Worm (Caenorhabditis elegans) whole organism, L2 larva: ENCODE data around the gene pgp-1.

Experiments
- C34F6.9 ChIP-seq: fragments of 150-350 bp; optimal IDR thresholded peaks from 2 replicates; lab custom pipeline; 2014; ENCODE audit warnings: missing biosample characterization, missing genetic modification characterization
- F13H6.1 ChIP-seq: sonication (generic microtip); optimal IDR thresholded peaks from 2 replicates; lab custom pipeline; 2016; ENCODE audit warnings: missing genetic modification characterization, missing compliant biosample characterization
- R02D3.7 ChIP-seq: fragments of 150-350 bp; optimal IDR thresholded peaks from 2 replicates; lab custom pipeline; 2014; ENCODE audit warnings: missing biosample characterization, missing genetic modification characterization
- Y55F3AM.14 ChIP-seq: fragments of 200-800 bp; sonication (Bioruptor generic); optimal IDR thresholded peaks from 2 replicates; lab custom pipeline; 2018; ENCODE audit warnings: mild to moderate bottlenecking, missing genetic modification characterization, missing compliant biosample characterization
- ZK546.5 ChIP-seq: sonication (generic microtip); optimal IDR thresholded peaks from 2 replicates; lab custom pipeline; 2017; ENCODE audit warnings: missing biosample characterization, missing genetic modification characterization
- alr-1 ChIP-seq: fragments of 150-350 bp; optimal IDR thresholded peaks from 2 replicates; lab custom pipeline; 2014; ENCODE audit warnings: missing biosample characterization, missing genetic modification characterization
- aly-2 ChIP-seq: fragments of 150-350 bp; optimal IDR thresholded peaks from 2 replicates; lab custom pipeline; 2014; ENCODE audit warnings: missing biosample characterization, missing genetic modification characterization
- ama-1 ChIP-seq: fragments of 150-350 bp; optimal IDR thresholded peaks from 2 replicates; lab custom pipeline; 2018; ENCODE audit warnings: inconsistent platforms
- blmp-1 ChIP-seq: sonication (generic microtip); optimal IDR thresholded peaks from 2 replicates; lab custom pipeline; 2017; ENCODE audit warnings: missing genetic modification characterization, mild to moderate bottlenecking, missing compliant biosample characterization, antibody characterized with exemption, moderate library complexity; ENCODE audit not compliant: insufficient read depth
- ceh-16 ChIP-seq: fragments of 150-350 bp; optimal IDR thresholded peaks from 2 replicates; lab custom pipeline; 2014; ENCODE audit warnings: missing biosample characterization, missing genetic modification characterization
- crh-2 ChIP-seq: sonication (generic microtip); optimal IDR thresholded peaks from 2 replicates; lab custom pipeline; 2017; ENCODE audit warnings: missing biosample characterization, missing genetic modification characterization
- dmd-4 ChIP-seq: sonication (generic microtip); optimal IDR thresholded peaks from 2 replicates; lab custom pipeline; 2017; ENCODE audit warnings: missing biosample characterization, missing genetic modification characterization
- fos-1 ChIP-seq: fragments of 150-350 bp; optimal IDR thresholded peaks from 2 replicates; lab custom pipeline; 2014; ENCODE audit warnings: missing biosample characterization, missing genetic modification characterization
- gmeb-1 ChIP-seq: fragments of 150-350 bp; optimal IDR thresholded peaks from 2 replicates; lab custom pipeline; 2014; ENCODE audit warnings: missing biosample characterization, missing genetic modification characterization
- lin-11 ChIP-seq: fragments of 150-350 bp; sonication (generic microtip); optimal IDR thresholded peaks from 2 replicates; lab custom pipeline; 2014; ENCODE audit warnings: missing biosample characterization, missing genetic modification characterization, inconsistent platforms, mixed read lengths
- lin-13 ChIP-seq: fragments of 150-350 bp; optimal IDR thresholded peaks from 2 replicates; lab custom pipeline; 2014; ENCODE audit warnings: missing biosample characterization, missing genetic modification reagents, missing genetic modification characterization
- lin-39 ChIP-seq: fragments of 150-350 bp; optimal IDR thresholded peaks from 2 replicates; lab custom pipeline; 2014; ENCODE audit warnings: missing biosample characterization, missing genetic modification reagents, missing genetic modification characterization
- lsy-2 ChIP-seq, 2 experiments: fragments of 150-350 bp in 1 of 2; sonication (generic microtip) in 1 of 2; optimal IDR thresholded peaks; 2 replicates each; lab custom pipeline; 2014 to 2017; ENCODE audit warnings: missing biosample characterization in 2 of 2, missing genetic modification characterization in 2 of 2
- mab-5 ChIP-seq: fragments of 150-350 bp; optimal IDR thresholded peaks from 2 replicates; lab custom pipeline; 2014; ENCODE audit warnings: missing biosample characterization, missing genetic modification characterization
- mbf-1 ChIP-seq: sonication (generic microtip); optimal IDR thresholded peaks from 2 replicates; lab custom pipeline; 2017; ENCODE audit warnings: missing biosample characterization, missing genetic modification characterization
- nhr-129 ChIP-seq: fragments of 150-350 bp; optimal IDR thresholded peaks from 2 replicates; lab custom pipeline; 2014; ENCODE audit warnings: missing biosample characterization, missing genetic modification characterization
- nhr-21 ChIP-seq: fragments of 150-350 bp; optimal IDR thresholded peaks from 2 replicates; lab custom pipeline; 2014; ENCODE audit warnings: missing biosample characterization, missing genetic modification characterization
- nhr-23 ChIP-seq: fragments of 150-350 bp; optimal IDR thresholded peaks from 2 replicates; lab custom pipeline; 2014; ENCODE audit warnings: missing biosample characterization, missing genetic modification reagents, missing genetic modification characterization
- nhr-25 ChIP-seq: fragments of 150-350 bp; sonication (generic microtip); optimal IDR thresholded peaks from 3 replicates; lab custom pipeline; 2014; ENCODE audit warnings: missing biosample characterization, missing genetic modification characterization
- nhr-6 ChIP-seq: fragments of 150-350 bp; optimal IDR thresholded peaks from 2 replicates; lab custom pipeline; 2014; ENCODE audit warnings: missing biosample characterization, missing genetic modification characterization
- sem-4 ChIP-seq: fragments of 150-350 bp; optimal IDR thresholded peaks from 2 replicates; lab custom pipeline; 2014; ENCODE audit warnings: missing biosample characterization, missing genetic modification reagents, missing genetic modification characterization
- sma-3 ChIP-seq: sonication (generic microtip); optimal IDR thresholded peaks from 2 replicates; lab custom pipeline; 2016; ENCODE audit warnings: missing genetic modification reagents, missing genetic modification characterization, missing compliant biosample characterization
- sma-9 ChIP-seq, 2 experiments: fragments of 150-350 bp in 1 of 2; sonication (generic microtip) in 1 of 2; optimal IDR thresholded peaks; 2 replicates each; lab custom pipeline; 2014 to 2016; ENCODE audit warnings: missing genetic modification characterization in 2 of 2, mild to moderate bottlenecking in 1 of 2, missing biosample characterization in 1 of 2, missing compliant biosample characterization in 1 of 2, missing genetic modification reagents in 1 of 2, moderate library complexity in 1 of 2
- snpc-4 ChIP-seq: fragments of 150-350 bp; optimal IDR thresholded peaks from 2 replicates; lab custom pipeline; 2014; ENCODE audit warnings: missing biosample characterization, missing genetic modification characterization
- unc-39 ChIP-seq: fragments of 150-350 bp; optimal IDR thresholded peaks from 2 replicates; lab custom pipeline; 2014; ENCODE audit warnings: missing biosample characterization, missing genetic modification characterization
- unc-55 ChIP-seq: fragments of 150-350 bp; sonication (generic microtip); optimal IDR thresholded peaks from 3 replicates; lab custom pipeline; 2014; ENCODE audit warnings: missing biosample characterization, missing genetic modification reagents, missing genetic modification characterization
- unc-62 ChIP-seq: fragments of 150-350 bp; optimal IDR thresholded peaks from 2 replicates; lab custom pipeline; 2014; ENCODE audit warnings: missing biosample characterization, missing genetic modification reagents, missing genetic modification characterization
- zag-1 ChIP-seq: fragments of 150-350 bp; optimal IDR thresholded peaks from 2 replicates; lab custom pipeline; 2014; ENCODE audit warnings: missing biosample characterization, missing genetic modification characterization
- ztf-1 ChIP-seq: fragments of 200-800 bp; sonication (Bioruptor generic); conservative IDR thresholded peaks from 2 replicates; pipeline ENCODE4 v1.3.6; 2022; ENCODE audit warnings: missing genetic modification characterization, missing compliant biosample characterization
- ztf-11 ChIP-seq: sonication (generic microtip); optimal IDR thresholded peaks from 2 replicates; lab custom pipeline; 2017; ENCODE audit warnings: missing biosample characterization, missing genetic modification characterization
- ztf-4 ChIP-seq: fragments of 150-350 bp; optimal IDR thresholded peaks from 2 replicates; lab custom pipeline; 2014; ENCODE audit warnings: missing biosample characterization, missing genetic modification characterization

pgp-1 gene

ce11 chrIV:12633825-12634224 is 34.9 kb upstream of the pgp-1 start:
- TF ChIP-seq R02D3.7 = no peak
- no peak for TF ChIP-seq nhr-6 (tag; lab: Kevin White, UChicago)
- no peak for TF ChIP-seq ztf-4
- TF ChIP-seq lin-39 = no peak
- peak; percentile 48 for TF ChIP-seq nhr-25 (tag; lab: Kevin White, UChicago)
- TF ChIP-seq F13H6.1 (tag; lab: Kevin White, UChicago) = no peak
- TF ChIP-seq lin-13 (GFP tag; lab: Kevin White, UChicago) = no peak
- no peak for TF ChIP-seq nhr-21 (tag; lab: Kevin White, UChicago)
- TF ChIP-seq blmp-1 (tag; lab: Kevin White, UChicago) = peak; percentile 35
- TF ChIP-seq crh-2 = no peak
- no peak for TF ChIP-seq mbf-1
- no peak for TF ChIP-seq alr-1 (tag; lab: Kevin White, UChicago)
- peak; percentile 87 for TF ChIP-seq fos-1
- TF ChIP-seq gmeb-1 (tag; lab: Kevin White, UChicago) = peak; percentile 32
- no peak for TF ChIP-seq lin-11 (tag; lab: Kevin White, UChicago)
- no peak for TF ChIP-seq sem-4 (tag; lab: Kevin White, UChicago)
- no peak for TF ChIP-seq C34F6.9 (tag; lab: Kevin White, UChicago)
- TF ChIP-seq ZK546.5 (tag; lab: Kevin White, UChicago) = no peak
- TF ChIP-seq ceh-16 (tag; lab: Kevin White, UChicago) = no peak
- no peak for TF ChIP-seq nhr-23 (tag; lab: Kevin White, UChicago)
- TF ChIP-seq nhr-129 (tag; lab: Kevin White, UChicago) = no peak
- TF ChIP-seq mab-5 (tag; lab: Kevin White, UChicago) = peak; percentile 44
- peak; percentile 9 for TF ChIP-seq sma-3 (GFP tag; lab: Kevin White, UChicago)

ce11 chrIV:12632430-12632829 is 33.5 kb upstream of the pgp-1 start:
- no peak for TF ChIP-seq ztf-1 (GFP tag; lab: Robert Waterston, UW)
- TF ChIP-seq mab-5 (tag; lab: Kevin White, UChicago) = peak; percentile 24
- TF ChIP-seq nhr-25 (tag; lab: Kevin White, UChicago) = peak; percentile 9
- TF ChIP-seq sem-4 (tag; lab: Kevin White, UChicago) = peak; percentile 0
- TF ChIP-seq C34F6.9 (tag; lab: Kevin White, UChicago) = peak; percentile 36
- peak; percentile 10 for TF ChIP-seq unc-55 (GFP tag; lab: Kevin White, UChicago)
- TF ChIP-seq dmd-4 (tag; lab: Kevin White, UChicago) = no peak
- no peak for TF ChIP-seq nhr-23 (tag; lab: Kevin White, UChicago)

ce11 chrIV:12630922-12631321 is 32.0 kb upstream of the pgp-1 start, which contains the start of gene ark-1:
TSS of gene ark-1 (minus strand) at chrIV:12631022.
- TF ChIP-seq ztf-11 (tag; lab: Kevin White, UChicago) (no peak), aly-2 (no peak), lin-11 (tag; lab: Kevin White, UChicago) (no peak), unc-62 (no peak), sma-9 (GFP tag; optimal IDR thresholded peaks at IDR 0.05; lab: Kevin White, UChicago) (no peak), sma-9 (tag; optimal IDR thresholded peaks at IDR 0.05; lab: Kevin White, UChicago) (no peak), fos-1 (no peak), snpc-4 (tag; lab: Kevin White, UChicago) (no peak)

ce11 chrIV:12621483-12622078 is 22.6 kb upstream of the pgp-1 start:
- TF ChIP-seq C34F6.9 (tag; lab: Kevin White, UChicago) (peak; percentile 40), lin-13 (GFP tag; lab: Kevin White, UChicago) (peak; percentile 19), nhr-129 (tag; lab: Kevin White, UChicago) (peak; percentile 25), crh-2 (peak; percentile 20), unc-55 (GFP tag; lab: Kevin White, UChicago) (peak; percentile 61), lsy-2 (tag; optimal IDR thresholded peaks at IDR 0.05; lab: Kevin White, UChicago) (peak; percentile 5 to 59)

ce11 chrIV:12620921-12621320 is 22.0 kb upstream of the pgp-1 start:
- TF ChIP-seq unc-39 (tag; lab: Kevin White, UChicago) (no peak), lin-11 (tag; lab: Kevin White, UChicago) (no peak), R02D3.7 (no peak), dmd-4 (tag; lab: Kevin White, UChicago) (no peak), ZK546.5 (tag; lab: Kevin White, UChicago) (no peak), gmeb-1 (tag; lab: Kevin White, UChicago) (no peak), ama-1 (lab: Kevin White, UChicago) (no peak), aly-2 (no peak), zag-1 (tag; lab: Kevin White, UChicago) (no peak), mab-5 (tag; lab: Kevin White, UChicago) (no peak), nhr-129 (tag; lab: Kevin White, UChicago) (no peak), Y55F3AM.14 (GFP tag; lab: Kevin White, UChicago) (no peak), nhr-21 (tag; lab: Kevin White, UChicago) (no peak), sem-4 (tag; lab: Kevin White, UChicago) (no peak), nhr-25 (tag; lab: Kevin White, UChicago) (no peak), lin-39 (no peak), ztf-11 (tag; lab: Kevin White, UChicago) (no peak)
